Worm (Caenorhabditis elegans): ENCODE measurements around the gene clh-4.

- TF ChIP-seq zag-1 (tag; optimal IDR thresholded peaks at IDR 0.05) (no peak), snpc-4 (tag; optimal IDR thresholded peaks at IDR 0.05) (no peak), alr-1 (tag; optimal IDR thresholded peaks at IDR 0.05) (no peak), unc-62 (GFP tag; optimal IDR thresholded peaks at IDR 0.05) (no peak), nhr-25 (tag; optimal IDR thresholded peaks at IDR 0.05) (no peak), nhr-11 (tag; optimal IDR thresholded peaks at IDR 0.05) (no peak), R02D3.7 (tag; optimal IDR thresholded peaks at IDR 0.05) (no peak)
Measured at ce11 chrX:4068180-4068579, 32.2 kb downstream of the clh-4 start.

All from whole organism, L2 larva.